Fruit fly (Drosophila melanogaster): ENCODE results near the gene scf.
A peak's percentile ranks its signal among the peaks of the same experiment; 100 is the strongest.

DNA sequence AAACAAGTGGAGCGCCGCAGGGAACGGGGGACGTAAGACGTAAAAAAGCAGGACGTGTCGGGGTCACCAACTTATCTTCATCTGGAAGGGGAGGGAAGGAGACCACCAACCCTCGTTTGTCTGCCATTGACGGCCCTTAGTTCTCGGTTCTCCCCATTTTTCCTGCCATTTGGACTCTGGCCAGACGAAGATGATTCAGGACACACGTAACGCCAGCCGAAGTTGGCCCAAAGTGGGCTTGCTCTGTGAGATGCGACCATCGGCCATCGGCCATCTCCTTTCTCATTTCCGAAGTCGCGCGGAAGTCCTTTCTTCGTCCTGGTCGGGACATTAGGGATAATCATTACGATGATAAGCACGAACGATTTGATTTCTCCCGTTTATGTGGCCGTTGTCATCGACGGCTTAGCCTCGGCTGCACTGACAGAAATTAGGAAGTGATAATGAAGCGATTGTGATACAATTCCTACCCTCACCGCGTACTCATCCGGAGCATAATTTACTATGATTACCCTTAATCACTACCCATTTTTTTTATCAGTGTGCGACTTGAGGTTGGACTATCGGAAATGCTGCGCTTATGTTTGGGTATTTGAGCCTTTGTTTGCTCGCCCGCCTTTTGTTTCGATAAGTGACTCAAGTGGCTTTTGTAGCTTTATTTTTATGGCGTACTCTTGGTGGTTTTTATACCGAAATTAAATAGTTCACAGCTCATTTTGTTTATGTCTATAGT is 17.4 kb upstream of the scf start:
- TF ChIP-seq B-H1 (GFP tag; IDR thresholded peaks at IDR 0.05) (no peak), br (optimal IDR thresholded peaks at IDR 0.05) (no peak), tx (GFP tag; optimal IDR thresholded peaks at IDR 0.05) (no peak), sqz (GFP tag; optimal IDR thresholded peaks at IDR 0.05) (no peak), ac (GFP tag; optimal IDR thresholded peaks at IDR 0.05) (no peak), ewg (GFP tag; optimal IDR thresholded peaks at IDR 0.05) (no peak), sug (tag; optimal IDR thresholded peaks at IDR 0.05) (no peak), Bdp1 (GFP tag; optimal IDR thresholded peaks at IDR 0.05) (no peak), Gug (GFP tag; IDR thresholded peaks at IDR 0.05) (no peak), Atf-2 (GFP tag; optimal IDR thresholded peaks at IDR 0.05) (no peak), CG2120 (GFP tag; optimal IDR thresholded peaks at IDR 0.05) (peak; percentile 13), gem (tag; optimal IDR thresholded peaks at IDR 0.05) (no peak), pfk (GFP tag; optimal IDR thresholded peaks at IDR 0.05) (no peak)
